Fruit fly (Drosophila melanogaster): ENCODE results near the gene CG10472.
A peak's percentile ranks its signal among the peaks of the same experiment; 100 is the strongest.

CG10472 gene

DNA sequence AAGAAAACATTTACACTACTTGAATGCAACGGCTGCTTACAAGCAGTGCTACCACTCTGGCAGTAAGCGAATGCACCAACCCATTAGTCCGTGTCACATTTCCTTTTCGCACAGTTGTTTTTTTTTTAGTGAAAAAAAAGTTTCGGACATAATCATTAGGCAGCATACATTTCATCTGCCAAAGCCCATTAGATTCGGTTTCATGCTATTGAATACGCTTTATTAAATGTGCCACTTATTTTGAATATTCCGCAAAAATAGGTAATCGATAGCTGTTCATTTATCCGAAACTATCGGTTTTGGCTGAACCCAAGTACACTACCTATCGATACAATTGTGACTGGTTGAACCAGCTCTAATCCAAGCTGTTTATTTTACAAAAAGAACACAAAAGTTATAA lies 7.9 kb downstream of the CG10472 start, which contains the start of gene tant (continued):
- TF ChIP-seq Xrp1 (GFP tag; IDR thresholded peaks at IDR 0.05) (no peak), pan (optimal IDR thresholded peaks at IDR 0.05) (no peak), pan (GFP tag; optimal IDR thresholded peaks at IDR 0.05 in 1 of 2, IDR thresholded peaks at IDR 0.05 in 1 of 2) (no peak), jing (GFP tag; optimal IDR thresholded peaks at IDR 0.05) (no peak), dm (GFP tag; optimal IDR thresholded peaks at IDR 0.05) (peak; percentile 27), CG10462 (GFP tag; optimal IDR thresholded peaks at IDR 0.05) (no peak), bigmax (GFP tag; optimal IDR thresholded peaks at IDR 0.05) (no peak), CG32532 (GFP tag; IDR thresholded peaks at IDR 0.05) (no peak), cwo (GFP tag; optimal IDR thresholded peaks at IDR 0.05) (no peak), ERR (GFP tag; optimal IDR thresholded peaks at IDR 0.05) (no peak), CG6854 (GFP tag; optimal IDR thresholded peaks at IDR 0.05) (no peak), CG4854 (GFP tag; optimal IDR thresholded peaks at IDR 0.05) (no peak), CG14050 (GFP tag; IDR thresholded peaks at IDR 0.05) (no peak), tap (tag; optimal IDR thresholded peaks at IDR 0.05) (no peak), klu (GFP tag; IDR thresholded peaks at IDR 0.05) (no peak), HLH4C (GFP tag; IDR thresholded peaks at IDR 0.05; ENCODE audit: partially characterized antibody) (peak; percentile 89), so (GFP tag; IDR thresholded peaks at IDR 0.05) (no peak), B-H1 (GFP tag; IDR thresholded peaks at IDR 0.05) (no peak), zf30C (GFP tag; optimal IDR thresholded peaks at IDR 0.05) (no peak), ab (GFP tag; optimal IDR thresholded peaks at IDR 0.05) (no peak), CG11085 (GFP tag; IDR thresholded peaks at IDR 0.05) (no peak), CG6272 (GFP tag; IDR thresholded peaks at IDR 0.05) (no peak), kay (GFP tag; optimal IDR thresholded peaks at IDR 0.05) (no peak), CG9932 (GFP tag; IDR thresholded peaks at IDR 0.05) (peak; percentile 37; the same call in 1 of the 2 replicates), al (GFP tag; IDR thresholded peaks at IDR 0.05) (no peak), org-1 (GFP tag; optimal IDR thresholded peaks at IDR 0.05) (no peak), psq (GFP tag; optimal IDR thresholded peaks at IDR 0.05) (no peak), CG30431 (GFP tag; optimal IDR thresholded peaks at IDR 0.05) (no peak), Antp (GFP tag; optimal IDR thresholded peaks at IDR 0.05) (peak; percentile 2), usp (GFP tag; optimal IDR thresholded peaks at IDR 0.05) (no peak), CG4820 (GFP tag; optimal IDR thresholded peaks at IDR 0.05) (no peak), repo (GFP tag; optimal IDR thresholded peaks at IDR 0.05) (no peak), Ada2b (GFP tag; IDR thresholded peaks at IDR 0.05) (no peak), Ets65A (GFP tag) (peak; percentile 96), CG14965 (GFP tag; optimal IDR thresholded peaks at IDR 0.05; ENCODE audit: borderline replicate concordance) (no peak), da (GFP tag; optimal IDR thresholded peaks at IDR 0.05) (no peak), croc (GFP tag; conservative IDR thresholded peaks at IDR 0.05) (no peak), CG32772 (GFP tag; IDR thresholded peaks at IDR 0.05) (no peak), CG13123 (GFP tag; optimal IDR thresholded peaks at IDR 0.05) (no peak), pzg (GFP tag; optimal IDR thresholded peaks at IDR 0.05) (peak; percentile 76), CG3995 (GFP tag; optimal IDR thresholded peaks at IDR 0.05) (peak; percentile 94), CG14710 (tag; optimal IDR thresholded peaks at IDR 0.05) (peak; percentile 99), CG14860 (GFP tag; IDR thresholded peaks at IDR 0.05; ENCODE audit: partially characterized antibody) (peak; percentile 86), Neu2 (GFP tag; optimal IDR thresholded peaks at IDR 0.05; ENCODE audit: borderline replicate concordance) (no peak), Doc3 (GFP tag; IDR thresholded peaks at IDR 0.05; ENCODE audit: partially characterized antibody) (peak; percentile 89), CG11456 (GFP tag; IDR thresholded peaks at IDR 0.05) (no peak), ato (GFP tag; IDR thresholded peaks at IDR 0.05; ENCODE audit: partially characterized antibody) (peak; percentile 86), CrebB (tag; optimal IDR thresholded peaks at IDR 0.05) (no peak), az2 (GFP tag; optimal IDR thresholded peaks at IDR 0.05) (no peak), gro (GFP tag; optimal IDR thresholded peaks at IDR 0.05) (no peak), salm (tag; optimal IDR thresholded peaks at IDR 0.05) (no peak), wek (GFP tag; optimal IDR thresholded peaks at IDR 0.05) (no peak), Lhr (GFP tag; optimal IDR thresholded peaks at IDR 0.05) (peak; percentile 74)

Measured in whole organism, embryonic.